Fruit fly (Drosophila melanogaster) whole organism, wandering third instar larva: ENCODE measurements around the gene ppk27.

ENCODE experiments used
- Abd-B ChIP-seq: fragments of >200 bp; optimal IDR thresholded peaks from 2 replicates; lab custom pipeline; 2017; ENCODE audit warnings: missing biosample characterization, missing genetic modification characterization
- CrebA ChIP-seq: fragments of 200-800 bp; sonication (Bioruptor generic); optimal IDR thresholded peaks from 2 replicates; lab custom pipeline; 2016; ENCODE audit warnings: missing biosample characterization, mild to moderate bottlenecking, missing genetic modification characterization, borderline replicate concordance
- Dfd ChIP-seq: fragments of >200 bp; optimal IDR thresholded peaks from 2 replicates; lab custom pipeline; 2017; ENCODE audit warnings: missing biosample characterization, missing genetic modification characterization
- Dif ChIP-seq: fragments of 200-275, 200-300 bp; sonication (Bioruptor generic); optimal IDR thresholded peaks from 2 replicates; lab custom pipeline; 2018; ENCODE audit warnings: missing biosample characterization, missing genetic modification characterization; ENCODE audit not compliant: partially characterized antibody
- GATAd ChIP-seq: sonication (Bioruptor generic); optimal IDR thresholded peaks from 2 replicates; lab custom pipeline; 2016; ENCODE audit warnings: missing biosample characterization, missing genetic modification characterization
- HLH106 ChIP-seq: fragments of 200-800 bp; optimal IDR thresholded peaks from 3 replicates; lab custom pipeline; 2019; ENCODE audit warnings: missing biosample characterization, mild to moderate bottlenecking, missing genetic modification characterization, moderate library complexity
- Hnf4 ChIP-seq: fragments of 200-800 bp; sonication (Bioruptor generic); optimal IDR thresholded peaks from 2 replicates; lab custom pipeline; 2016; ENCODE audit warnings: missing biosample characterization, mild to moderate bottlenecking, missing genetic modification characterization
- Hr78 ChIP-seq: fragments of >200 bp; optimal IDR thresholded peaks from 2 replicates; lab custom pipeline; 2017; ENCODE audit warnings: missing biosample characterization, missing genetic modification characterization
- Hr83 ChIP-seq: fragments of 200-300 bp; sonication (Bioruptor generic); optimal IDR thresholded peaks from 2 replicates; lab custom pipeline; 2016; ENCODE audit warnings: missing biosample characterization, mild to moderate bottlenecking, missing genetic modification characterization, moderate library complexity; ENCODE audit not compliant: poor library complexity, severe bottlenecking
- Jra ChIP-seq: sonication (Bioruptor generic); optimal IDR thresholded peaks from 2 replicates; lab custom pipeline; 2016; ENCODE audit warnings: missing biosample characterization, missing genetic modification characterization
- Mio ChIP-seq: sonication (Bioruptor generic); optimal IDR thresholded peaks from 2 replicates; lab custom pipeline; 2016; ENCODE audit warnings: missing biosample characterization, missing genetic modification characterization
- Myc ChIP-seq: fragments of >200 bp; optimal IDR thresholded peaks from 2 replicates; lab custom pipeline; 2017
- OdsH ChIP-seq: fragments of 200-800 bp; sonication (Bioruptor generic); optimal IDR thresholded peaks from 2 replicates; lab custom pipeline; 2016; ENCODE audit warnings: missing biosample characterization, mild to moderate bottlenecking, missing genetic modification characterization
- Rel ChIP-seq, 2 experiments: fragments of 200-800 bp; sonication (Bioruptor generic) in 1 of 2; optimal IDR thresholded peaks; 2 replicates in 1 of 2; 3 replicates in 1 of 2; lab custom pipeline; 2016 to 2019; ENCODE audit warnings: mild to moderate bottlenecking in 2 of 2, missing biosample characterization in 2 of 2, missing genetic modification characterization in 2 of 2, moderate library complexity in 1 of 2
- Sp1 ChIP-seq: fragments of 200-800 bp; sonication (Bioruptor generic); optimal IDR thresholded peaks from 3 replicates; lab custom pipeline; 2019; ENCODE audit warnings: missing biosample characterization, mild to moderate bottlenecking, missing genetic modification characterization, moderate library complexity
- Vsx2 ChIP-seq: fragments of 200-300, 225-300 bp; sonication (Bioruptor generic); optimal IDR thresholded peaks from 2 replicates; lab custom pipeline; 2018; ENCODE audit warnings: missing biosample characterization, missing genetic modification characterization; ENCODE audit not compliant: partially characterized antibody
- br ChIP-seq: fragments of 200-800 bp; sonication (Bioruptor generic); optimal IDR thresholded peaks from 2 replicates; lab custom pipeline; 2016; ENCODE audit warnings: missing biosample characterization, missing genetic modification characterization
- brk ChIP-seq: fragments of 200-800 bp; sonication (Bioruptor generic); optimal IDR thresholded peaks from 2 replicates; lab custom pipeline; 2016; ENCODE audit warnings: missing biosample characterization, mild to moderate bottlenecking, missing genetic modification characterization
- dl ChIP-seq, 2 experiments: fragments of 175-275, 200-275 bp in 1 of 2; fragments of 200-275 bp in 1 of 2; sonication (Bioruptor generic); optimal IDR thresholded peaks; lab custom pipeline; 2018; ENCODE audit warnings: mild to moderate bottlenecking in 2 of 2, missing biosample characterization in 2 of 2, missing genetic modification characterization in 2 of 2, moderate library complexity in 2 of 2; ENCODE audit not compliant: partially characterized antibody in 2 of 2, insufficient read depth in 1 of 2
- dmrt93B ChIP-seq: fragments of 200-800 bp; sonication (Bioruptor generic); optimal IDR thresholded peaks from 2 replicates; lab custom pipeline; 2018; ENCODE audit warnings: missing biosample characterization, mild to moderate bottlenecking, missing genetic modification characterization
- dsf ChIP-seq: sonication (Bioruptor generic); optimal IDR thresholded peaks from 2 replicates; lab custom pipeline; 2016; ENCODE audit warnings: missing biosample characterization, missing genetic modification characterization, borderline replicate concordance
- ey ChIP-seq: fragments of 200-800 bp; sonication (Bioruptor generic); optimal IDR thresholded peaks from 2 replicates; lab custom pipeline; 2016; ENCODE audit warnings: missing biosample characterization, missing genetic modification characterization
- foxo ChIP-seq, 2 experiments: fragments of 200-800 bp; sonication (Bioruptor generic); optimal IDR thresholded peaks; 2 replicates in 1 of 2; 3 replicates in 1 of 2; lab custom pipeline; 2016 to 2017; ENCODE audit warnings: missing biosample characterization in 2 of 2, missing genetic modification characterization in 2 of 2
- fru ChIP-seq: fragments of 200-800 bp; sonication (Bioruptor generic); optimal IDR thresholded peaks from 3 replicates; lab custom pipeline; 2016; ENCODE audit warnings: missing biosample characterization, mild to moderate bottlenecking, missing genetic modification characterization
- h ChIP-seq: fragments of 200-800 bp; sonication (Bioruptor generic); optimal IDR thresholded peaks from 3 replicates; lab custom pipeline; 2016; ENCODE audit warnings: missing biosample characterization, mild to moderate bottlenecking, missing genetic modification characterization
- jim ChIP-seq: fragments of 175-275, 200-325 bp; sonication (Bioruptor generic); optimal IDR thresholded peaks from 2 replicates; lab custom pipeline; 2016; ENCODE audit warnings: missing biosample characterization, mild to moderate bottlenecking, missing genetic modification characterization
- lola ChIP-seq: fragments of >200 bp; optimal IDR thresholded peaks from 2 replicates; lab custom pipeline; 2017; ENCODE audit warnings: missing biosample characterization, missing genetic modification characterization
- pan ChIP-seq: fragments of >200 bp; optimal IDR thresholded peaks from 2 replicates; lab custom pipeline; 2017
- psq ChIP-seq: fragments of 200-800 bp; sonication (Bioruptor generic); optimal IDR thresholded peaks from 3 replicates; lab custom pipeline; 2017; ENCODE audit warnings: missing biosample characterization, mild to moderate bottlenecking, missing genetic modification characterization, moderate library complexity
- rgr ChIP-seq: fragments of 200-800 bp; sonication (Bioruptor generic); optimal IDR thresholded peaks from 3 replicates; lab custom pipeline; 2016; ENCODE audit warnings: missing biosample characterization, mild to moderate bottlenecking, missing genetic modification characterization
- sage ChIP-seq: fragments of 200-800 bp; sonication (Bioruptor generic); optimal IDR thresholded peaks from 2 replicates; lab custom pipeline; 2016; ENCODE audit warnings: missing biosample characterization, mild to moderate bottlenecking, missing genetic modification characterization
- sv ChIP-seq: fragments of 200-800 bp; sonication (Bioruptor generic); optimal IDR thresholded peaks from 3 replicates; lab custom pipeline; 2016; ENCODE audit warnings: missing biosample characterization, missing genetic modification characterization
- tai ChIP-seq: sonication (Bioruptor generic); optimal IDR thresholded peaks from 2 replicates; lab custom pipeline; 2016; ENCODE audit warnings: missing biosample characterization, missing genetic modification characterization
- woc ChIP-seq: sonication (Bioruptor generic); optimal IDR thresholded peaks from 2 replicates; lab custom pipeline; 2016; ENCODE audit warnings: missing biosample characterization, mild to moderate bottlenecking, missing genetic modification characterization

Gene ppk27

dm6 chr3L:3784001-3784400, 29.0 kb upstream of the ppk27 start:
- no peak for TF ChIP-seq Vsx2 (GFP tag; lab: Kevin White, UChicago)
- no peak for TF ChIP-seq fru (GFP tag; lab: Kevin White, UChicago)

- TF ChIP-seq Dfd (peak; percentile 12), sv (no peak), HLH106 (tag; lab: Kevin White, UChicago) (no peak)
Observed at dm6 chr3L:3783436-3783835, 28.4 kb upstream of the ppk27 start.

- peak; percentile 19 for TF ChIP-seq Hnf4
- TF ChIP-seq psq (GFP tag; lab: Kevin White, UChicago) = peak; percentile 92
- TF ChIP-seq Hr83 (GFP tag; lab: Kevin White, UChicago) = no peak
- TF ChIP-seq, all 38 proteins: peak for 2
Observed at dm6 chr3L:3782584-3783218, 27.7 kb upstream of the ppk27 start.

dm6 chr3L:3778463-3778862, 23.5 kb upstream of the ppk27 start:
- TF ChIP-seq HLH106 (tag; lab: Kevin White, UChicago) = peak; percentile 62
- TF ChIP-seq ey (GFP tag; lab: Kevin White, UChicago) = peak; percentile 35
- TF ChIP-seq tai = no peak
- TF ChIP-seq psq (GFP tag; lab: Kevin White, UChicago) = peak; percentile 14
- TF ChIP-seq dl (GFP tag; optimal IDR thresholded peaks at IDR 0.05; lab: Kevin White, UChicago; ENCODE audit: insufficient read depth in 1 of 2, partially characterized antibody in 2 of 2) = no peak
- peak; percentile 41 for TF ChIP-seq dmrt93B
- no peak for TF ChIP-seq h (GFP tag; lab: Kevin White, UChicago)
- TF ChIP-seq br (GFP tag; lab: Kevin White, UChicago) = no peak
- TF ChIP-seq GATAd (GFP tag; lab: Kevin White, UChicago) = no peak
- no peak for TF ChIP-seq OdsH (GFP tag; lab: Kevin White, UChicago)
- TF ChIP-seq rgr (GFP tag; lab: Kevin White, UChicago) = peak; percentile 3
- no peak for TF ChIP-seq Dif (GFP tag; lab: Kevin White, UChicago)
- no peak for TF ChIP-seq Rel (GFP tag; optimal IDR thresholded peaks at IDR 0.05; lab: Kevin White, UChicago)
- no peak for TF ChIP-seq Rel (tag; optimal IDR thresholded peaks at IDR 0.05; lab: Kevin White, UChicago)
- TF ChIP-seq Dfd = no peak
- TF ChIP-seq foxo (GFP tag; optimal IDR thresholded peaks at IDR 0.05; lab: Kevin White, UChicago) = no peak
- TF ChIP-seq Hr83 (GFP tag; lab: Kevin White, UChicago) = no peak
- TF ChIP-seq woc (GFP tag; lab: Kevin White, UChicago) = no peak
- no peak for TF ChIP-seq brk (GFP tag; lab: Kevin White, UChicago)
- TF ChIP-seq Hr78 = no peak
- TF ChIP-seq fru (GFP tag; lab: Kevin White, UChicago) = no peak
- TF ChIP-seq lola = no peak

dm6 chr3L:3776559-3777097, 21.6 kb upstream of the ppk27 start:
- TF ChIP-seq CrebA (GFP tag; lab: Kevin White, UChicago) (peak; percentile 46), psq (GFP tag; lab: Kevin White, UChicago) (no peak), Sp1 (GFP tag; lab: Kevin White, UChicago) (peak; percentile 0)

dm6 chr3L:3773317-3773716, 18.3 kb upstream of the ppk27 start:
- TF ChIP-seq Hr83 (GFP tag; lab: Kevin White, UChicago) (no peak), jim (GFP tag; lab: Kevin White, UChicago) (no peak), dmrt93B (no peak), Jra (GFP tag; lab: Kevin White, UChicago) (no peak), fru (GFP tag; lab: Kevin White, UChicago) (no peak), Abd-B (GFP tag; lab: Kevin White, UChicago) (no peak), Myc (no peak), psq (GFP tag; lab: Kevin White, UChicago) (no peak), dl (GFP tag; optimal IDR thresholded peaks at IDR 0.05; lab: Kevin White, UChicago; ENCODE audit: insufficient read depth in 1 of 2, partially characterized antibody in 2 of 2) (no peak), foxo (GFP tag; optimal IDR thresholded peaks at IDR 0.05; lab: Kevin White, UChicago) (no peak), dsf (no peak), rgr (GFP tag; lab: Kevin White, UChicago) (no peak), sage (GFP tag; lab: Kevin White, UChicago) (no peak), Mio (GFP tag; lab: Kevin White, UChicago) (no peak), pan (lab: Kevin White, UChicago) (no peak), h (GFP tag; lab: Kevin White, UChicago) (no peak), Dif (GFP tag; lab: Kevin White, UChicago) (no peak), HLH106 (tag; lab: Kevin White, UChicago) (no peak), GATAd (GFP tag; lab: Kevin White, UChicago) (no peak), OdsH (GFP tag; lab: Kevin White, UChicago) (no peak)
